Fruit fly (Drosophila melanogaster): ENCODE results near the gene Rab9Fa.

The Rab9Fa gene

DNA sequence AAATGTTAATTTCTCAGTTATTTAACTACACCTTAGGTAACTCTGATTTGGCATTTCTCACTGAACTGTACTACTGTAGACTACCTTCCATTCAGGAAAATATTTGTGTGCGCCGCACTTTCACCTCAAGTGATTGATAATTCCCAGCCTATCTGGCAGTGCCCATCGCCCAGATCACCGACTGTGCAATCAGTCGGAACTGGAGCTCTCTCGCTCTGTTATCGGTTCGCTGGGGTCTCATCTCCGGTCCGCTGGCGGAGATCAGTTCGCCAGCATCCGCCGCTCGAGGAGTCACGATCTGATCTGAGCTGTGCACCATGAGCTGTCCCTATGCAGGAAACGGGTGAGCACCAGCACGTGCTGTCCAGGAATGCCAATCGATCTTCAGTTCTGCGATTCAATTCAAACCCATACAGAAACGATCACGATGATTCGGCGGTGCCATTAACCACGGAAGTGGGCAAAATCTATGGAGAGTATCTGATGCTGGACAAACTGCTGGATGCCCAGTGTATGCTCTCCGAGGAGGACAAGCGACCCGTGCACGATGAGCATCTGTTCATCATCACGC lies 27.0 kb downstream of the Rab9Fa start, which contains the start of gene v:
TSS of gene v (plus strand) at position 262 of the 571 bp plus-strand sequence.
- TF ChIP-seq CG33017 (tag; optimal IDR thresholded peaks at IDR 0.05) (no peak), cic (GFP tag; optimal IDR thresholded peaks at IDR 0.05) (peak; percentile 41)

DNA sequence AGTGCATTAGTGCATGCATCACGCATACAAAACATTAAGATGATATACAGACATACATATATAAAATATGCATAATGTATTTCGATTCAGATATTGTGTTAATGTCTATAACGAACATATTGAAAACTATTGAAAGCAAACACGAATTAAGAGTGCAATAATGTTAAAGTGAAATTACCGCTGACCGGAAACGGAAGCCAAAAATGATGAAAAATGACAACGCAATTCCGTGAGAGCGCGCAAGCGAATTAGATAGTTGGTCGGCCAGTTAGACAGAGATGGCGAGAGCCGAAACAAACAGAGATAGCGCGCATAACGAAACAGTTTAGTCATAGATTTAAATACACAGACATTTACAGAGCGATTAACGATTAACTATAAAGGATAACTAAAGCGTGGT lies 28.7 kb downstream of the Rab9Fa start:
- TF ChIP-seq kay (GFP tag; ENCODE audit: borderline replicate concordance) = peak; percentile 16
- TF ChIP-seq CG12768 (GFP tag; optimal IDR thresholded peaks at IDR 0.05) = no peak

DNA sequence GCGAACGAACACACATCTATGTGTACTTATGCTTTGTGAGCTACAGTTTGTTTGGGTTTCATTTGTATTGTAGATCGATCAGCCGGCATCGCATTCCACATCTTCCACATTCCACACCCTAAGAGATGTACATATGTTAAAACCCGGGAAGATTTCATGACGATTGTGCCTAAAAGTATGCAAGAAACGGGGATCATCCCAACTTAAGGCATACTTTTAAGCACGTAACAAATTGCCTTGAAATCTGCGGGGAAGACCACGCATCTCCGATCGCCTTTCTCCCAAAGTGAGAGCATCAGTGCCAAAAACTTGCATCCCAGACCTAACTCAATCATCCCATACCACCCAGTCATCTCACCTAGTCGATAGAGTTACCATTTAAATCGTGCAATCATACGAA lies 29.2 kb downstream of the Rab9Fa start:
- TF ChIP-seq Crg-1 (GFP tag; optimal IDR thresholded peaks at IDR 0.05) (no peak), CG11617 (GFP tag; optimal IDR thresholded peaks at IDR 0.05) (no peak), CG14711 (tag; optimal IDR thresholded peaks at IDR 0.05) (no peak), cnc (optimal IDR thresholded peaks at IDR 0.05) (no peak), Hr96 (GFP tag; optimal IDR thresholded peaks at IDR 0.05) (no peak), CG7101 (tag; optimal IDR thresholded peaks at IDR 0.05) (no peak), bab1 (GFP tag; optimal IDR thresholded peaks at IDR 0.05) (no peak), tj (GFP tag; optimal IDR thresholded peaks at IDR 0.05) (no peak), CG12768 (GFP tag; optimal IDR thresholded peaks at IDR 0.05) (no peak), toe (GFP tag; optimal IDR thresholded peaks at IDR 0.05) (no peak), Clk (GFP tag; optimal IDR thresholded peaks at IDR 0.05) (no peak), cic (GFP tag; optimal IDR thresholded peaks at IDR 0.05) (no peak), CG5204 (GFP tag; optimal IDR thresholded peaks at IDR 0.05) (no peak)

DNA sequence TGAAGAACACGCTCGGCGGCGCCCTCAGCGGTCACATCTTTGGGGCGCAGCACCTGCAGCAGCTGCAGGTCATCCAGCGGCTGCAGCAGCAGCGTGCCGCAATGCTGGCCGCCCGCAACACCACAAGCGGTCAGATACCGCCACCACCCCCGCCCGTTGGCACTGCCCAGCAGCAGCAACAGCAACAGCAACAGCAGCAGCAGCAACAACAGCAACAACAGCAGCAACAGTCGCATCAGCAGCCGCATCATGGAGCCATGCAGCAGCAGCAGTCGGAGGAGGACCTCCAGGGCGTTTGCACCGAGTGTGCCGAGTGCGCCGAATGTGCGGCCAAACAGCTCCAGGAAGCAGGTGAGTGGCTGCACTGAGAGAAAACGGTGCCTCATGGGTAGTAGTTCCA lies 38.2 kb downstream of the Rab9Fa start:
- TF ChIP-seq cic (GFP tag; optimal IDR thresholded peaks at IDR 0.05) (no peak), CG7045 (GFP tag; optimal IDR thresholded peaks at IDR 0.05) (no peak), CG5204 (GFP tag; optimal IDR thresholded peaks at IDR 0.05) (no peak), CG14711 (tag; optimal IDR thresholded peaks at IDR 0.05) (no peak), Hr96 (GFP tag; optimal IDR thresholded peaks at IDR 0.05) (no peak), Crg-1 (GFP tag; optimal IDR thresholded peaks at IDR 0.05) (no peak), Clk (GFP tag; optimal IDR thresholded peaks at IDR 0.05) (no peak), Mnt (GFP tag; optimal IDR thresholded peaks at IDR 0.05) (no peak), toe (GFP tag; optimal IDR thresholded peaks at IDR 0.05) (no peak), CG11617 (GFP tag; optimal IDR thresholded peaks at IDR 0.05) (no peak), CG7101 (tag; optimal IDR thresholded peaks at IDR 0.05) (no peak), pad (GFP tag; optimal IDR thresholded peaks at IDR 0.05) (no peak), tj (GFP tag; optimal IDR thresholded peaks at IDR 0.05) (no peak), ovo (GFP tag; optimal IDR thresholded peaks at IDR 0.05) (no peak), CG33017 (tag; optimal IDR thresholded peaks at IDR 0.05) (no peak), CG12768 (GFP tag; optimal IDR thresholded peaks at IDR 0.05) (no peak), bab1 (GFP tag; optimal IDR thresholded peaks at IDR 0.05) (no peak), CG1620 (GFP tag; optimal IDR thresholded peaks at IDR 0.05) (no peak), kay (GFP tag; ENCODE audit: borderline replicate concordance) (no peak)

DNA sequence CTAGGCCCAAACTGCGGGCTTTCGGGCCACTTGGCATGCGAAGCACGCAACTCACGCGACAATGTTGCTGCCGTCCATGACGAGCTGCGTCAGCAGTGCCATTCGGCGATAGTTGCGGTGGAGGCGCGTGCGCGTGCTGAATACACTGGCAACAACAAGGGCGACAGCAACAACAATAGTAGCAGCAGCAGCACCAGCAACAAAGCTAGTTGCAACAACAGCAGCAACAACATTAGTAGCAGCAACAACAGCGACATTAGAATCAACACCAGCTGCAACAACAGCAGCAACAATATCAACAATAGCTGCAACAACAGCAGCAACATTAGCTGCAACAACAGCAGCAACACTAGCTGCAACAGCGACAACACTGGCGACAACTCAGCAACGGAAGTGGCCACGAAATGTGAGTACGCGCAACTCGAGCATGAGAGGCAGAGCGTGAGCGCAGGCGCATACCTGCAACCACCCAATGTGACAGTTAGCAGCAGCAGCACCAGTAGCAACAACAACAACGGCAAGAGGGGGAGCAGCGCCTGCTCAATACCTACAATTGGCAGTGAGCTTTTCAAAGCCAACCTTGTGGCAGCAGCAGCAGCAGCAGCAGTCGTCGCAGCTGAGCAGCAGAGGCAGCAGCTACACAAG lies 44.5 kb downstream of the Rab9Fa start:
- TF ChIP-seq CG14711 (tag; optimal IDR thresholded peaks at IDR 0.05) (peak; percentile 84), tj (GFP tag; optimal IDR thresholded peaks at IDR 0.05) (peak; percentile 11), kay (GFP tag; ENCODE audit: borderline replicate concordance) (no peak)

DNA sequence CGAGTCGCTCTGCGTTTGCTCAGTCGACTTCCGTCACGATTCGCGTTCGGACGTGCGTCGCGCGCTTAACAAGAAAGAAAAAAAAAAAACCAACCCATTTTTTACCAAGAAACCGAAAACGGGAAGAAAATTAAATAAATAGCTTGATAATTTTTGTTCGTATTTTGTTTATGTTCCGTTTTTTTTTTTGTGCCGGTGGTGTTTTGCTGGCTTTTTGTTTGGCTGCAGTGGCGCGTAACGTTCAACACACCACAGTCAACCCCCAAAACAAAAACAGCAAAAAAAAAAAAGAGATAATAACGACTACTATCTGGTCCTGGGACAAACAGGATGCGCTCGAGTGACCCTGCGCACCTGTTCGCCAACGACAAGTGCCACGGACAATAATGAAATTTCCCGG lies 45.4 kb downstream of the Rab9Fa start, which contains the start of gene CG43901:
TSS of gene CG43901 (plus strand) at position 301 of the 400 bp plus-strand sequence.
- TF ChIP-seq pad (GFP tag; optimal IDR thresholded peaks at IDR 0.05) (no peak), cnc (optimal IDR thresholded peaks at IDR 0.05) (no peak), kay (GFP tag; ENCODE audit: borderline replicate concordance) (no peak), tj (GFP tag; optimal IDR thresholded peaks at IDR 0.05) (no peak), toe (GFP tag; optimal IDR thresholded peaks at IDR 0.05) (no peak), bab1 (GFP tag; optimal IDR thresholded peaks at IDR 0.05) (no peak), CG7101 (tag; optimal IDR thresholded peaks at IDR 0.05) (no peak)

DNA sequence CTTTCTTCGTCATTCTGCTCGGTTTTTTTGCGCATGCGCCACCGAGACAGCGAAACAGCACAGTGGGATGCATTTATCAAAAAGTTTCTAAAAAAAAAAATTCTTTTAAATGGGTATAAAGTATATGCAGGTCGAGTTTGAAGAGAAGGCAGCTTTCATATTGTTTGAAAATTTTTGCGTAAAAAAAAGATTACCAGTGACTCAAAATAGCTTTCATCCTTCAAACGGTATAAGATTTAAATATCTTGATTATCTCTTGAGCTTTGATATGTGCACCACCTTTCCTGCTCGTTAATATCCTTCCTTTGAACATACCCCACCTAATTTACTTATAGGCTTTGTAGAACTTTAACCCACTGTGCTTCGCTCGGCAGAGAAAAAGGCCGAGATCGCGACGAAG lies 45.8 kb downstream of the Rab9Fa start:
- TF ChIP-seq bab1 (GFP tag; optimal IDR thresholded peaks at IDR 0.05) (peak; percentile 42), CG14711 (tag; optimal IDR thresholded peaks at IDR 0.05) (no peak), pad (GFP tag; optimal IDR thresholded peaks at IDR 0.05) (no peak)

All from whole organism, adult.